Worm (Caenorhabditis elegans): Measurements from ENCODE around the gene C32D5.11.

DNA sequence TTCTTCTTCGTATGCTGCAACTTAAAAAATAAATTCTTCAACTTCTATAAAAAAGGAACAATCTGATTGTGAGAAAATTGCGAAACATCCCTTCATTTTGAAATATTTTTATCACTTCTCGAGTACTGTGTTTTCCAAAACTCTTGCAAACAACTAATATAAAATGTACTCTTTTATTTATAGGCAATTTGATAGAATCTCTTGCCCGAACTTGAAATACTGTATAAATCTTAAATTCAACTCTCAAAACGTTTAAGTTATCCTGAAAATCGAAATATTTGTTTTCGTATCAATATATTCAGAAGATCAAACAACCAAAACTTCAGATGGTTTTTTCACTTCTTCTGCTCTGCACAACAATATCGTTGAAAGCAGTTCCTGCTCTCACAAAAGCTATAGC, 31.2 kb upstream of the C32D5.11 start, which contains the start of gene F58F12.4:
- TF ChIP-seq unc-39 (tag; optimal IDR thresholded peaks at IDR 0.05) (no peak), lin-39 (tag; optimal IDR thresholded peaks at IDR 0.05) (no peak)
